Worm (Caenorhabditis elegans) whole organism, young adult: ENCODE data around the gene M03A1.3.
A peak's percentile ranks its signal among the peaks of the same experiment; 100 is the strongest.

ENCODE experiments used
- B0035.1 ChIP-seq: sonication (generic microtip); optimal IDR thresholded peaks from 2 replicates; lab custom pipeline; 2016; ENCODE audit warnings: missing genetic modification characterization, mild to moderate bottlenecking, missing compliant biosample characterization, missing genotype, missing genetic modification reagents
- B0261.1 ChIP-seq: sonication (generic microtip); optimal IDR thresholded peaks from 2 replicates; lab custom pipeline; 2016; ENCODE audit warnings: mild to moderate bottlenecking, missing genetic modification characterization, moderate library complexity, missing compliant biosample characterization
- B0336.3 ChIP-seq: fragments of 200-800 bp; sonication (Bioruptor generic); IDR thresholded peaks from 2 replicates; pipeline ENCODE4 v1.3.6; 2022; ENCODE audit warnings: missing genetic modification characterization, missing compliant biosample characterization
- C06A6.2 ChIP-seq: fragments of 200-800 bp; sonication (Bioruptor generic); conservative IDR thresholded peaks from 2 replicates; pipeline ENCODE4 v1.3.6; 2022; ENCODE audit warnings: missing genetic modification characterization, missing compliant biosample characterization
- F22D6.2 ChIP-seq: sonication (generic microtip); optimal IDR thresholded peaks from 2 replicates; lab custom pipeline; 2016; ENCODE audit warnings: mild to moderate bottlenecking, missing genetic modification characterization, missing compliant biosample characterization
- F49E8.2 ChIP-seq: sonication (generic microtip); optimal IDR thresholded peaks from 3 replicates; lab custom pipeline; 2017; ENCODE audit warnings: missing genetic modification characterization, mild to moderate bottlenecking, missing compliant biosample characterization, antibody characterized with exemption, moderate library complexity; ENCODE audit not compliant: insufficient read depth
- F55B11.4 ChIP-seq: sonication (generic microtip); optimal IDR thresholded peaks from 2 replicates; lab custom pipeline; 2016; ENCODE audit warnings: missing compliant biosample characterization, missing genetic modification characterization, borderline replicate concordance; ENCODE audit not compliant: insufficient read depth
- K11D2.4 ChIP-seq: fragments of 200-800 bp; sonication (Bioruptor generic); IDR thresholded peaks from 2 replicates; pipeline ENCODE4 v1.3.6; 2022; ENCODE audit warnings: missing genetic modification reagents, missing genetic modification characterization, missing compliant biosample characterization
- T07F8.4 ChIP-seq: sonication (generic microtip); optimal IDR thresholded peaks from 2 replicates; lab custom pipeline; 2016; ENCODE audit warnings: mild to moderate bottlenecking, missing genetic modification characterization, moderate library complexity, missing compliant biosample characterization
- Y53F4B.3 ChIP-seq: fragments of 200-800 bp; sonication (Bioruptor generic); IDR thresholded peaks from 2 replicates; pipeline ENCODE4 v1.3.6; 2022; ENCODE audit warnings: missing genetic modification reagents, missing genetic modification characterization, missing compliant biosample characterization
- Y53G8AR.9 ChIP-seq: fragments of 200-800 bp; sonication (Bioruptor generic); conservative IDR thresholded peaks from 2 replicates; pipeline ENCODE4 v1.3.6; 2022; ENCODE audit warnings: missing genetic modification reagents, missing genetic modification characterization, missing compliant biosample characterization
- ZK185.1 ChIP-seq: sonication (generic microtip); optimal IDR thresholded peaks from 2 replicates; lab custom pipeline; 2016; ENCODE audit warnings: mild to moderate bottlenecking, missing genetic modification characterization, missing compliant biosample characterization; ENCODE audit not compliant: poor library complexity, severe bottlenecking
- aptf-2 ChIP-seq: fragments of 200-800 bp; sonication (Bioruptor generic); conservative IDR thresholded peaks from 2 replicates; pipeline ENCODE4 v1.3.6; 2022; ENCODE audit warnings: missing genetic modification reagents, missing genetic modification characterization, missing compliant biosample characterization
- athp-1 ChIP-seq: sonication (generic microtip); optimal IDR thresholded peaks from 2 replicates; lab custom pipeline; 2017; ENCODE audit warnings: mild to moderate bottlenecking, missing genetic modification characterization, missing compliant biosample characterization
- attf-3 ChIP-seq: fragments of 200-800 bp; sonication (Bioruptor generic); conservative IDR thresholded peaks from 2 replicates; pipeline ENCODE4 v1.3.6; 2022; ENCODE audit warnings: missing genetic modification reagents, missing genetic modification characterization, missing compliant biosample characterization
- attf-5 ChIP-seq: fragments of 200-800 bp; sonication (Bioruptor generic); optimal IDR thresholded peaks from 2 replicates; lab custom pipeline; 2018; ENCODE audit warnings: mild to moderate bottlenecking, missing genetic modification characterization, missing compliant biosample characterization
- attf-6 ChIP-seq: fragments of 200-800 bp; sonication (Bioruptor generic); IDR thresholded peaks from 2 replicates; pipeline ENCODE4 v1.3.6; 2022; ENCODE audit warnings: missing genetic modification reagents, missing genetic modification characterization, missing compliant biosample characterization
- ccch-3 ChIP-seq: fragments of 200-800 bp; sonication (Bioruptor generic); optimal IDR thresholded peaks from 2 replicates; lab custom pipeline; 2018; ENCODE audit warnings: mild to moderate bottlenecking, missing genetic modification characterization, missing compliant biosample characterization
- cebp-1 ChIP-seq, 2 experiments: fragments of 200-800 bp in 1 of 2; sonication (Bioruptor generic) in 1 of 2; sonication (generic microtip) in 1 of 2; IDR thresholded peaks in 1 of 2; optimal IDR thresholded peaks in 1 of 2; 2 replicates each; pipeline versions ENCODE4 v1.3.6 to Lab custom; 2017 to 2022; ENCODE audit warnings: missing compliant biosample characterization in 2 of 2, missing genetic modification characterization in 2 of 2, mild to moderate bottlenecking in 1 of 2, missing genetic modification reagents in 1 of 2, moderate library complexity in 1 of 2
- ceh-58 ChIP-seq: fragments of 200-800 bp; sonication (Bioruptor generic); IDR thresholded peaks from 2 replicates; pipeline ENCODE4 v1.3.6; 2022; ENCODE audit warnings: missing genetic modification characterization, missing compliant biosample characterization
- die-1 ChIP-seq: sonication (generic microtip); optimal IDR thresholded peaks from 2 replicates; lab custom pipeline; 2016; ENCODE audit warnings: missing genotype, mild to moderate bottlenecking, missing genetic modification characterization, missing compliant biosample characterization
- dpl-1 ChIP-seq: fragments of 150-350 bp; optimal IDR thresholded peaks from 2 replicates; lab custom pipeline; 2014; ENCODE audit warnings: missing biosample characterization, missing genetic modification reagents, missing genetic modification characterization
- egl-18 ChIP-seq: fragments of 200-800 bp; sonication (Bioruptor generic); IDR thresholded peaks from 2 replicates; pipeline ENCODE4 v1.3.6; 2022; ENCODE audit warnings: missing genetic modification reagents, missing genetic modification characterization, missing compliant biosample characterization
- egrh-3 ChIP-seq: fragments of 200-800 bp; sonication (Bioruptor generic); IDR thresholded peaks from 2 replicates; pipeline ENCODE4 v1.3.6; 2022; ENCODE audit warnings: missing genetic modification reagents, missing genetic modification characterization, missing compliant biosample characterization
- ekl-4 ChIP-seq: fragments of 200-800 bp; sonication (Bioruptor generic); IDR thresholded peaks from 2 replicates; pipeline ENCODE4 v1.3.6; 2022; ENCODE audit warnings: missing genetic modification reagents, missing genetic modification characterization, missing compliant biosample characterization
- hlh-12 ChIP-seq: sonication (generic microtip); optimal IDR thresholded peaks from 2 replicates; lab custom pipeline; 2016; ENCODE audit warnings: missing genetic modification characterization, missing compliant biosample characterization
- hlh-26 ChIP-seq: fragments of 200-800 bp; sonication (Bioruptor generic); conservative IDR thresholded peaks from 2 replicates; pipeline ENCODE4 v1.3.6; 2022; ENCODE audit warnings: missing genetic modification reagents, missing genetic modification characterization, missing compliant biosample characterization
- let-526 ChIP-seq: fragments of 200-800 bp; sonication (Bioruptor generic); IDR thresholded peaks from 2 replicates; pipeline ENCODE4 v1.3.6; 2022; ENCODE audit warnings: missing genetic modification reagents, missing genetic modification characterization, missing compliant biosample characterization
- lin-35 ChIP-seq, 3 experiments: fragments of 150-350 bp in 2 of 3; sonication (generic microtip) in 1 of 3; optimal IDR thresholded peaks; 2 replicates each; lab custom pipeline; 2014 to 2018; ENCODE audit warnings: missing biosample characterization in 3 of 3, missing genetic modification characterization in 3 of 3, missing genetic modification reagents in 3 of 3
- madf-10 ChIP-seq: sonication (generic microtip); optimal IDR thresholded peaks from 2 replicates; lab custom pipeline; 2016; ENCODE audit warnings: mild to moderate bottlenecking, missing genetic modification characterization, missing compliant biosample characterization
- madf-3 ChIP-seq: fragments of 200-800 bp; sonication (Bioruptor generic); IDR thresholded peaks from 2 replicates; pipeline ENCODE4 v1.3.6; 2022; ENCODE audit warnings: missing genetic modification reagents, missing genetic modification characterization, missing compliant biosample characterization
- madf-8 ChIP-seq: fragments of 200-800 bp; sonication (Bioruptor generic); conservative IDR thresholded peaks from 2 replicates; pipeline ENCODE4 v1.3.6; 2022; ENCODE audit warnings: missing genetic modification reagents, missing genetic modification characterization, missing compliant biosample characterization
- mel-28 ChIP-seq: sonication (generic microtip); optimal IDR thresholded peaks from 2 replicates; lab custom pipeline; 2016; ENCODE audit warnings: borderline replicate concordance, mild to moderate bottlenecking, missing genetic modification characterization, missing compliant biosample characterization
- mes-4 ChIP-seq: sonication (generic microtip); optimal IDR thresholded peaks from 2 replicates; lab custom pipeline; 2016; ENCODE audit warnings: missing genotype, missing genetic modification characterization, missing compliant biosample characterization
- nhr-120 ChIP-seq: fragments of 200-800 bp; sonication (Bioruptor generic); IDR thresholded peaks from 2 replicates; pipeline ENCODE4 v1.3.6; 2022; ENCODE audit warnings: missing genetic modification characterization, missing compliant biosample characterization
- nhr-179 ChIP-seq: sonication (generic microtip); optimal IDR thresholded peaks from 2 replicates; lab custom pipeline; 2016; ENCODE audit warnings: mild to moderate bottlenecking, missing genetic modification characterization, missing compliant biosample characterization
- nhr-90 ChIP-seq: sonication (generic microtip); optimal IDR thresholded peaks from 2 replicates; lab custom pipeline; 2016; ENCODE audit warnings: missing genotype, mild to moderate bottlenecking, missing genetic modification characterization, missing compliant biosample characterization
- repo-1 ChIP-seq: sonication (generic microtip); optimal IDR thresholded peaks from 2 replicates; lab custom pipeline; 2017; ENCODE audit warnings: mild to moderate bottlenecking, missing genetic modification characterization, missing compliant biosample characterization
- snpc-1.1 ChIP-seq: sonication (generic microtip); optimal IDR thresholded peaks from 2 replicates; lab custom pipeline; 2017; ENCODE audit warnings: missing genetic modification characterization, mild to moderate bottlenecking, missing compliant biosample characterization, antibody characterized with exemption, moderate library complexity, missing genotype, missing genetic modification reagents; ENCODE audit not compliant: insufficient read depth
- snpc-1.3 ChIP-seq: sonication (generic microtip); optimal IDR thresholded peaks from 2 replicates; lab custom pipeline; 2017; ENCODE audit warnings: missing genetic modification characterization, mild to moderate bottlenecking, missing compliant biosample characterization, antibody characterized with exemption, moderate library complexity, missing genotype, missing genetic modification reagents; ENCODE audit not compliant: insufficient read depth
- sptf-2 ChIP-seq: fragments of 200-800 bp; sonication (Bioruptor generic); optimal IDR thresholded peaks from 2 replicates; lab custom pipeline; 2018; ENCODE audit warnings: mild to moderate bottlenecking, missing genetic modification characterization, missing compliant biosample characterization
- tbx-9 ChIP-seq: sonication (generic microtip); optimal IDR thresholded peaks from 2 replicates; lab custom pipeline; 2016; ENCODE audit warnings: borderline replicate concordance, missing genetic modification characterization, inconsistent platforms, missing compliant biosample characterization
- tlf-1 ChIP-seq: fragments of 200-800 bp; sonication (Bioruptor generic); optimal IDR thresholded peaks from 2 replicates; lab custom pipeline; 2018; ENCODE audit warnings: mild to moderate bottlenecking, missing genetic modification characterization, missing compliant biosample characterization
- unc-130 ChIP-seq: sonication (generic microtip); optimal IDR thresholded peaks from 2 replicates; lab custom pipeline; 2016; ENCODE audit warnings: missing genetic modification reagents, missing genetic modification characterization, missing compliant biosample characterization
- unc-62 ChIP-seq: fragments of 150-350 bp; optimal IDR thresholded peaks from 2 replicates; lab custom pipeline; 2014; ENCODE audit warnings: missing biosample characterization, missing genetic modification reagents, missing genetic modification characterization
- zim-3 ChIP-seq: sonication (generic microtip); optimal IDR thresholded peaks from 2 replicates; lab custom pipeline; 2017; ENCODE audit warnings: mild to moderate bottlenecking, missing genetic modification characterization, moderate library complexity, missing compliant biosample characterization
- ztf-18 ChIP-seq: sonication (generic microtip); optimal IDR thresholded peaks from 2 replicates; lab custom pipeline; 2016; ENCODE audit warnings: missing genotype, mild to moderate bottlenecking, missing genetic modification characterization, missing compliant biosample characterization
- ztf-6 ChIP-seq: fragments of 200-800 bp; sonication (Bioruptor generic); IDR thresholded peaks from 2 replicates; pipeline ENCODE4 v1.3.6; 2022; ENCODE audit warnings: missing genetic modification reagents, missing genetic modification characterization, missing compliant biosample characterization

The M03A1.3 gene

DNA sequence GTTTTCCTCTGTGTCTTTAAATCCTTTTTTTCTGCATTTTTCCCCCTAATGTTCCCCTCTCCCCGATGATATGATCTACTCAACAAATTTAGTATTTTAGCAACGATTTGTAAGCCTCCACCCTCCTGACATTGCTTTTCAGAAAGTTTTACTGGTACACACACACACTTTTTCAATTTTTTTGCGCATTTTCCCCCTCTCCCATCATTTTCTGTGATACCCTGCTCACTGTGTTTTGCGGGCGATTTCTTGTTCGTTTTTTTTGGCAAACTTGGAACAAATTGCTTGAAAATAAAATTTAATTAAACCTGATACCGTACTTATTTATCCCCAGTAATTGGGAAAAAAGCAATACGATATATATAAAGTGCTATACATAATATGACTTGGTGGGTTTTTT, 33.1 kb downstream of the M03A1.3 start (continued):
- TF ChIP-seq sptf-2 (peak; percentile 32), athp-1 (tag; lab: Kevin White, UChicago) (peak; percentile 42), egrh-3 (GFP tag; lab: Robert Waterston, UW) (no peak), tbx-9 (tag; lab: Kevin White, UChicago) (no peak), B0035.1 (no peak), zim-3 (tag; lab: Kevin White, UChicago) (no peak), snpc-1.1 (tag; lab: Kevin White, UChicago) (no peak), Y53F4B.3 (no peak), repo-1 (tag; lab: Kevin White, UChicago) (no peak), ZK185.1 (tag; lab: Kevin White, UChicago) (no peak), nhr-90 (tag; lab: Kevin White, UChicago) (no peak), snpc-1.3 (tag; lab: Kevin White, UChicago) (no peak), tlf-1 (GFP tag; lab: Kevin White, UChicago) (no peak), unc-130 (GFP tag; lab: Kevin White, UChicago) (no peak), F49E8.2 (no peak), unc-62 (no peak), ceh-58 (GFP tag; lab: Robert Waterston, UW) (no peak), hlh-26 (GFP tag; lab: Robert Waterston, UW) (no peak), mes-4 (tag; lab: Kevin White, UChicago) (no peak), ccch-3 (GFP tag; lab: Kevin White, UChicago) (no peak), dpl-1 (GFP tag; lab: Kevin White, UChicago) (no peak), attf-5 (peak; percentile 32), let-526 (no peak), aptf-2 (GFP tag; lab: Robert Waterston, UW) (0 out of 2 replicates have a peak, but pooled peaks have one; percentile 20), madf-8 (GFP tag; lab: Robert Waterston, UW) (0 out of 2 replicates have a peak, but pooled peaks have one; percentile 4), C06A6.2 (GFP tag; lab: Robert Waterston, UW) (no peak), nhr-120 (GFP tag; lab: Robert Waterston, UW) (no peak), Y53G8AR.9 (GFP tag; lab: Robert Waterston, UW) (0 out of 2 replicates have a peak, but pooled peaks have one; percentile 40), lin-35 (GFP tag; optimal IDR thresholded peaks at IDR 0.05; lab: Kevin White, UChicago) (no peak), B0261.1 (no peak), nhr-179 (tag; lab: Kevin White, UChicago) (no peak), F22D6.2 (tag; lab: Kevin White, UChicago) (no peak), madf-3 (GFP tag; lab: Robert Waterston, UW) (no peak), ztf-6 (GFP tag; lab: Robert Waterston, UW) (no peak), K11D2.4 (GFP tag; lab: Robert Waterston, UW) (no peak), F55B11.4 (tag; lab: Kevin White, UChicago) (no peak), B0336.3 (GFP tag; lab: Robert Waterston, UW) (peak; percentile 52; the same call in 1 of the 2 replicates), ztf-18 (no peak), attf-6 (GFP tag; lab: Robert Waterston, UW) (no peak), ekl-4 (GFP tag; lab: Robert Waterston, UW) (0 out of 2 replicates have a peak, but pooled peaks have one; percentile 48), die-1 (no peak), T07F8.4 (tag; lab: Kevin White, UChicago) (no peak), hlh-12 (tag; lab: Kevin White, UChicago) (no peak), attf-3 (GFP tag; lab: Robert Waterston, UW) (no peak), cebp-1 (GFP tag; IDR thresholded peaks at IDR 0.05; lab: Robert Waterston, UW) (no peak), cebp-1 (tag; optimal IDR thresholded peaks at IDR 0.05; lab: Kevin White, UChicago) (peak; percentile 40), egl-18 (GFP tag; lab: Robert Waterston, UW) (no peak), mel-28 (tag; lab: Kevin White, UChicago) (no peak), madf-10 (tag; lab: Kevin White, UChicago) (no peak)
